Fruit fly (Drosophila melanogaster) whole organism, embryonic: ENCODE results near the gene Oseg1.

Experiments used
- Awh ChIP-seq: fragments of 200-800 bp; sonication (Bioruptor generic); IDR thresholded peaks from 2 replicates; pipeline ENCODE4, ENCODE4 v1.3.6; 2022; ENCODE audit warnings: missing biosample characterization, missing genetic modification characterization
- Bdp1 ChIP-seq: fragments of 200-800 bp; sonication (Bioruptor generic); optimal IDR thresholded peaks from 3 replicates; lab custom pipeline; 2016; ENCODE audit warnings: missing biosample characterization, missing genetic modification characterization
- CG10543 ChIP-seq: fragments of 200-800 bp; sonication (Bioruptor generic); optimal IDR thresholded peaks from 3 replicates; lab custom pipeline; 2017; ENCODE audit warnings: missing biosample characterization, mild to moderate bottlenecking, missing genetic modification characterization, moderate library complexity
- CG11247 ChIP-seq: fragments of 200-800 bp; sonication (Bioruptor generic); IDR thresholded peaks from 2 replicates; pipeline ENCODE4 v1.3.6; 2022; ENCODE audit warnings: missing biosample characterization, missing genetic modification characterization
- CG11696 ChIP-seq: fragments of 200-800 bp; sonication (Bioruptor generic); IDR thresholded peaks from 2 replicates; pipeline ENCODE4 v1.3.6; 2022; ENCODE audit warnings: missing biosample characterization, missing genetic modification characterization
- CG12219 ChIP-seq: fragments of 200-800 bp; sonication (Bioruptor generic); optimal IDR thresholded peaks from 3 replicates; lab custom pipeline; 2018; ENCODE audit warnings: missing biosample characterization, mild to moderate bottlenecking, missing genetic modification characterization
- CG12744 ChIP-seq: fragments of 200-800 bp; sonication (Bioruptor generic); optimal IDR thresholded peaks from 2 replicates; lab custom pipeline; 2016; ENCODE audit warnings: missing biosample characterization, missing genetic modification characterization
- CG14710 ChIP-seq: fragments of 200-800 bp; sonication (Bioruptor generic); optimal IDR thresholded peaks from 3 replicates; lab custom pipeline; 2019; ENCODE audit warnings: missing biosample characterization, mild to moderate bottlenecking, missing genetic modification characterization, moderate library complexity
- CG15011 ChIP-seq: fragments of 200-800 bp; sonication (Bioruptor generic); optimal IDR thresholded peaks from 3 replicates; lab custom pipeline; 2018; ENCODE audit warnings: missing biosample characterization, mild to moderate bottlenecking, missing genetic modification characterization
- CG15601 ChIP-seq: fragments of 200-800 bp; sonication (Bioruptor generic); optimal IDR thresholded peaks from 3 replicates; lab custom pipeline; 2019; ENCODE audit warnings: missing biosample characterization, mild to moderate bottlenecking, missing genetic modification characterization, moderate library complexity
- CG1647 ChIP-seq: fragments of 200-800 bp; sonication (Bioruptor generic); optimal IDR thresholded peaks from 3 replicates; lab custom pipeline; 2016; ENCODE audit warnings: missing biosample characterization, missing genetic modification characterization
- CG17568 ChIP-seq: fragments of 200-800 bp; sonication (Bioruptor generic); optimal IDR thresholded peaks from 2 replicates; lab custom pipeline; 2018; ENCODE audit warnings: missing biosample characterization, mild to moderate bottlenecking, missing genetic modification characterization, moderate library complexity
- CG18476 ChIP-seq: fragments of 200-800 bp; sonication (Bioruptor generic); optimal IDR thresholded peaks from 2 replicates; lab custom pipeline; 2016; ENCODE audit warnings: missing biosample characterization, mild to moderate bottlenecking, missing genetic modification characterization
- CG18599 ChIP-seq: fragments of 200-800 bp; sonication (Bioruptor generic); optimal IDR thresholded peaks from 3 replicates; lab custom pipeline; 2017; ENCODE audit warnings: missing biosample characterization, missing genetic modification characterization, mild to moderate bottlenecking, moderate library complexity, missing genetic modification reagents
- CG18619 ChIP-seq: fragments of 200-800 bp; sonication (Bioruptor generic); optimal IDR thresholded peaks from 3 replicates; lab custom pipeline; 2017; ENCODE audit warnings: missing biosample characterization, mild to moderate bottlenecking, missing genetic modification characterization
- CG3163 ChIP-seq: fragments of 200-800 bp; sonication (Bioruptor generic); optimal IDR thresholded peaks from 3 replicates; lab custom pipeline; 2016; ENCODE audit warnings: missing biosample characterization, missing genetic modification characterization
- CG32767 ChIP-seq: fragments of 200-800 bp; sonication (Bioruptor generic); IDR thresholded peaks from 2 replicates; pipeline ENCODE4 v1.3.6; 2022; ENCODE audit warnings: missing biosample characterization, missing genetic modification characterization
- CG33557 ChIP-seq: fragments of 200-800 bp; sonication (Bioruptor generic); optimal IDR thresholded peaks from 2 replicates; lab custom pipeline; 2019; ENCODE audit warnings: missing biosample characterization, mild to moderate bottlenecking, missing genetic modification characterization, moderate library complexity
- CG4328 ChIP-seq: fragments of 200-800 bp; sonication (Bioruptor generic); optimal IDR thresholded peaks from 3 replicates; lab custom pipeline; 2017; ENCODE audit warnings: missing biosample characterization, missing genetic modification reagents, missing genetic modification characterization
- CG6254 ChIP-seq: fragments of 200-800 bp; sonication (Bioruptor generic); optimal IDR thresholded peaks from 3 replicates; lab custom pipeline; 2017; ENCODE audit warnings: mild to moderate bottlenecking, missing biosample characterization, missing genetic modification reagents, missing genetic modification characterization
- CG6813 ChIP-seq: fragments of 200-800 bp; sonication (Bioruptor generic); optimal IDR thresholded peaks from 2 replicates; lab custom pipeline; 2017; ENCODE audit warnings: missing biosample characterization, missing genetic modification characterization, mild to moderate bottlenecking, moderate library complexity, missing genetic modification reagents
- CG6854 ChIP-seq: fragments of 200-800 bp; sonication (Bioruptor generic); optimal IDR thresholded peaks from 3 replicates; lab custom pipeline; 2017; ENCODE audit warnings: missing biosample characterization, mild to moderate bottlenecking, missing genetic modification characterization
- CG8359 ChIP-seq: fragments of 200-800 bp; sonication (Bioruptor generic); optimal IDR thresholded peaks from 2 replicates; lab custom pipeline; 2017; ENCODE audit warnings: missing biosample characterization, mild to moderate bottlenecking, missing genetic modification characterization, borderline replicate concordance
- CG8924 ChIP-seq: fragments of 200-800 bp; optimal IDR thresholded peaks from 3 replicates; lab custom pipeline; 2019; ENCODE audit warnings: missing biosample characterization, mild to moderate bottlenecking, missing genetic modification characterization, moderate library complexity
- CoRest ChIP-seq: fragments of 200-800 bp; sonication (Bioruptor generic); optimal IDR thresholded peaks from 3 replicates; lab custom pipeline; 2018; ENCODE audit warnings: missing biosample characterization, mild to moderate bottlenecking, missing genetic modification characterization, moderate library complexity
- E2f2 ChIP-seq: fragments of 200-800 bp; sonication (Bioruptor generic); IDR thresholded peaks from 2 replicates; pipeline ENCODE4 v1.3.6; 2022; ENCODE audit warnings: missing biosample characterization, missing genetic modification characterization
- Ets97D ChIP-seq: fragments of 200-800 bp; sonication (Bioruptor generic); optimal IDR thresholded peaks from 3 replicates; lab custom pipeline; 2016; ENCODE audit warnings: missing biosample characterization, missing genetic modification characterization
- HLH4C ChIP-seq: fragments of 200-800 bp; sonication (Bioruptor generic); IDR thresholded peaks from 3 replicates; pipeline ENCODE4 v1.3.6; 2022; ENCODE audit warnings: missing biosample characterization, missing genetic modification characterization; ENCODE audit not compliant: partially characterized antibody
- HLH54F ChIP-seq: fragments of 200-800 bp; sonication (Bioruptor generic); optimal IDR thresholded peaks from 3 replicates; lab custom pipeline; 2016; ENCODE audit warnings: missing biosample characterization, missing genetic modification characterization
- Hand ChIP-seq: fragments of 200-800 bp; sonication (Bioruptor generic); optimal IDR thresholded peaks from 2 replicates; lab custom pipeline; 2017; ENCODE audit warnings: mild to moderate bottlenecking, missing biosample characterization, missing genetic modification reagents, missing genetic modification characterization
- HmgD ChIP-seq: fragments of 200-800 bp; sonication (Bioruptor generic); optimal IDR thresholded peaks from 3 replicates; lab custom pipeline; 2016; ENCODE audit warnings: missing biosample characterization, missing genetic modification characterization
- Hr3 ChIP-seq: fragments of 200-800 bp; sonication (Bioruptor generic); optimal IDR thresholded peaks from 3 replicates; lab custom pipeline; 2016; ENCODE audit warnings: missing biosample characterization, missing genetic modification characterization
- Jarid2 ChIP-seq: fragments of 200-800 bp; sonication (Bioruptor generic); optimal IDR thresholded peaks from 3 replicates; lab custom pipeline; 2017; ENCODE audit warnings: mild to moderate bottlenecking, missing biosample characterization, missing genetic modification reagents, missing genetic modification characterization
- Ravus ChIP-seq: fragments of 200-800 bp; sonication (Bioruptor generic); IDR thresholded peaks from 2 replicates; pipeline ENCODE4 v1.3.6; 2022; ENCODE audit warnings: missing biosample characterization, missing genetic modification characterization
- ac ChIP-seq: fragments of 200-800 bp; sonication (Bioruptor generic); optimal IDR thresholded peaks from 3 replicates; lab custom pipeline; 2017; ENCODE audit warnings: missing biosample characterization, mild to moderate bottlenecking, missing genetic modification characterization
- cg ChIP-seq: fragments of 200-800 bp; sonication (Bioruptor generic); optimal IDR thresholded peaks from 3 replicates; lab custom pipeline; 2019; ENCODE audit warnings: missing biosample characterization, mild to moderate bottlenecking, missing genetic modification characterization, moderate library complexity
- chm ChIP-seq: fragments of 200-800 bp; sonication (Bioruptor generic); IDR thresholded peaks from 2 replicates; pipeline ENCODE4 v1.3.6; 2022; ENCODE audit warnings: missing biosample characterization, missing genetic modification characterization
- fd102C ChIP-seq: fragments of 200-800 bp; sonication (Bioruptor generic); optimal IDR thresholded peaks from 2 replicates; lab custom pipeline; 2018; ENCODE audit warnings: missing biosample characterization, mild to moderate bottlenecking, missing genetic modification characterization, moderate library complexity
- fd96Cb ChIP-seq: fragments of 200-800 bp; sonication (Bioruptor generic); optimal IDR thresholded peaks from 2 replicates; lab custom pipeline; 2018; ENCODE audit warnings: missing biosample characterization, mild to moderate bottlenecking, missing genetic modification characterization, moderate library complexity
- gce ChIP-seq: fragments of 200-800 bp; sonication (Bioruptor generic); IDR thresholded peaks from 3 replicates; pipeline ENCODE4 v1.3.6; 2022; ENCODE audit warnings: missing biosample characterization, missing genetic modification characterization
- grau ChIP-seq: fragments of 200-800 bp; optimal IDR thresholded peaks from 3 replicates; lab custom pipeline; 2019; ENCODE audit warnings: missing biosample characterization, mild to moderate bottlenecking, missing genetic modification characterization, moderate library complexity
- mirr ChIP-seq: fragments of 200-800 bp; sonication (Bioruptor generic); optimal IDR thresholded peaks from 3 replicates; lab custom pipeline; 2018; ENCODE audit warnings: missing biosample characterization, mild to moderate bottlenecking, missing genetic modification characterization
- oc ChIP-seq: fragments of 200-800 bp; sonication (Bioruptor generic); optimal IDR thresholded peaks from 2 replicates; lab custom pipeline; 2018; ENCODE audit warnings: missing biosample characterization, mild to moderate bottlenecking, missing genetic modification characterization, moderate library complexity
- prd ChIP-seq, 3 experiments: fragments of >200 bp in 2 of 3; fragments of 200-800 bp in 1 of 3; sonication (Bioruptor generic) in 1 of 3; optimal IDR thresholded peaks in 2 of 3; IDR thresholded peaks in 1 of 3; 2 replicates in 2 of 3; 3 replicates in 1 of 3; pipeline versions ENCODE4 v1.3.6 to Lab custom; 2017 to 2022; ENCODE audit warnings: missing biosample characterization in 1 of 3, missing genetic modification characterization in 1 of 3
- psq ChIP-seq: fragments of 200-800 bp; sonication (Bioruptor generic); optimal IDR thresholded peaks from 2 replicates; lab custom pipeline; 2017; ENCODE audit warnings: missing biosample characterization, missing genetic modification characterization
- pum ChIP-seq: fragments of 200-800 bp; sonication (Bioruptor generic); optimal IDR thresholded peaks from 2 replicates; lab custom pipeline; 2016; ENCODE audit warnings: missing biosample characterization, missing genetic modification characterization
- ro ChIP-seq: fragments of 200-800 bp; sonication (Bioruptor generic); IDR thresholded peaks from 2 replicates; pipeline ENCODE4 v1.3.6; 2022; ENCODE audit warnings: missing biosample characterization, missing genetic modification characterization
- sim ChIP-seq: fragments of 200-800 bp; sonication (Bioruptor generic); IDR thresholded peaks from 2 replicates; pipeline ENCODE4 v1.3.6; 2022; ENCODE audit warnings: missing biosample characterization, missing genetic modification characterization
- trem ChIP-seq: fragments of 200-800 bp; optimal IDR thresholded peaks from 3 replicates; lab custom pipeline; 2019; ENCODE audit warnings: missing biosample characterization, mild to moderate bottlenecking, missing genetic modification characterization, moderate library complexity
- vvl ChIP-seq: fragments of 200-800 bp; sonication (Bioruptor generic); IDR thresholded peaks from 2 replicates; pipeline ENCODE4 v1.3.6; 2022; ENCODE audit warnings: missing biosample characterization, missing genetic modification characterization

The Oseg1 gene

DNA sequence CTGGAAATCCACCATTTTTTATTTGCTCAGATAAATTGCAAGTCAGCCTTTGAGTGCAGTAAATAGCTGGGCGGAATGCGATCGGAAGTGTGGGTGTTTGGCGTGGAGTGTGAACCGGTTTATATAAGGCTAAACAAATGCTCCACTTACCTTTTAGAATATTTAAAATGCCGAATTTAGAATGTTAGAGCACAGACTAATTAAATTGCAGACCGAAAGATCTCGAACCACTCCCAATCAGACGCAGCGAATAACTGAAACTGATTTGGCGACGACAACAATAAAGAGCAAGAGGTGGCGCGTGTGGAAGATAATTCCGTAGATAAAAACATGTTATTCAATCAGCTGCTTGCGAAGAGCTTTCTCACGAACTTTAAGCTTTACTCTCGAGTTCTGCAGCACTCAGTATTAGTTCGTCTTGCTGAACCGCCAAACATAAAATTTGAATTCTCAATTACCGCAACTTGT is 51.9 kb downstream of the Oseg1 start, which contains the start of gene Idh (continued):
- no peak for TF ChIP-seq HmgD (GFP tag; lab: Kevin White, UChicago)
- TF ChIP-seq cg (GFP tag; lab: Kevin White, UChicago) = no peak
- TF ChIP-seq CG11696 = no peak
- TF ChIP-seq Ravus (GFP tag; lab: Robert Waterston, UW) = no peak
- peak; percentile 88 for TF ChIP-seq Jarid2
- no peak for TF ChIP-seq CG18619 (GFP tag; lab: Kevin White, UChicago)
- TF ChIP-seq pum = no peak
- TF ChIP-seq CG15601 (tag; lab: Kevin White, UChicago) = no peak
- no peak for TF ChIP-seq Awh (GFP tag; lab: Robert Waterston, UW)
- TF ChIP-seq CG1647 (GFP tag; lab: Kevin White, UChicago) = no peak
- TF ChIP-seq Hand (GFP tag; lab: Kevin White, UChicago) = peak; percentile 54
- no peak for TF ChIP-seq CG12744 (GFP tag; lab: Kevin White, UChicago)
- 0 out of 2 replicates have a peak, but pooled peaks have one; percentile 14 for TF ChIP-seq CG11247 (GFP tag; lab: Robert Waterston, UW)
- TF ChIP-seq CG6813 (GFP tag; lab: Kevin White, UChicago) = no peak
- 0 out of 3 replicates have a peak, but pooled peaks have one; percentile 34 for TF ChIP-seq gce (GFP tag; lab: Robert Waterston, UW)
- TF ChIP-seq CoRest (tag; lab: Kevin White, UChicago) = no peak
- no peak for TF ChIP-seq CG18476 (GFP tag; lab: Kevin White, UChicago)
- no peak for TF ChIP-seq Bdp1 (GFP tag; lab: Kevin White, UChicago)
- peak; percentile 85 for TF ChIP-seq mirr (GFP tag; lab: Kevin White, UChicago)
- no peak for TF ChIP-seq prd (optimal IDR thresholded peaks at IDR 0.05; lab: Kevin White, UChicago)
- TF ChIP-seq prd (GFP tag; IDR thresholded peaks at IDR 0.05; lab: Robert Waterston, UW) = no peak
- TF ChIP-seq CG18599 (GFP tag; lab: Kevin White, UChicago) = peak; percentile 12
- peak; percentile 52; the same call in 1 of the 2 replicates for TF ChIP-seq vvl (GFP tag; lab: Robert Waterston, UW)
- peak; percentile 46 for TF ChIP-seq CG10543 (GFP tag; lab: Kevin White, UChicago)
- TF ChIP-seq ro = no peak
- no peak for TF ChIP-seq fd96Cb (tag; lab: Kevin White, UChicago)
- no peak for TF ChIP-seq HLH54F
- TF ChIP-seq trem (tag; lab: Kevin White, UChicago) = no peak
- TF ChIP-seq ac (GFP tag; lab: Kevin White, UChicago) = no peak
- TF ChIP-seq CG17568 = peak; percentile 35
- TF ChIP-seq fd102C = no peak
- no peak for TF ChIP-seq CG12219
- TF ChIP-seq CG8924 (tag; lab: Kevin White, UChicago) = peak; percentile 32
- no peak for TF ChIP-seq psq (GFP tag; lab: Kevin White, UChicago)
- no peak for TF ChIP-seq CG15011 (GFP tag; lab: Kevin White, UChicago)
- peak; percentile 100 for TF ChIP-seq E2f2
- peak; percentile 20 for TF ChIP-seq grau (tag; lab: Kevin White, UChicago)
- TF ChIP-seq CG32767 (GFP tag; lab: Robert Waterston, UW) = no peak
- TF ChIP-seq CG6854 (GFP tag; lab: Kevin White, UChicago) = peak; percentile 22
- peak; percentile 62 for TF ChIP-seq CG3163 (GFP tag; lab: Kevin White, UChicago)
- TF ChIP-seq CG33557 = no peak
- TF ChIP-seq HLH4C (GFP tag; lab: Robert Waterston, UW) = peak; percentile 36; the same call in 1 of the 3 replicates
- no peak for TF ChIP-seq Ets97D (GFP tag; lab: Kevin White, UChicago)
- TF ChIP-seq Hr3 (GFP tag; lab: Kevin White, UChicago) = no peak
- no peak; the same call in 1 of the 2 replicates for TF ChIP-seq chm
- TF ChIP-seq sim (GFP tag; lab: Robert Waterston, UW) = no peak
- no peak for TF ChIP-seq CG4328
- no peak for TF ChIP-seq CG14710
- no peak for TF ChIP-seq CG6254 (GFP tag; lab: Kevin White, UChicago)
- TF ChIP-seq CG8359 (GFP tag; lab: Kevin White, UChicago) = no peak
- TF ChIP-seq oc (tag; lab: Kevin White, UChicago) = no peak
